Worm (Caenorhabditis elegans): ENCODE data around the gene mcm-3AP.
"Not testable (repeated sequence)": the region's sequence is repeated elsewhere in the genome, so short reads cannot be mapped to it uniquely, and the experiment has no call there.

DNA sequence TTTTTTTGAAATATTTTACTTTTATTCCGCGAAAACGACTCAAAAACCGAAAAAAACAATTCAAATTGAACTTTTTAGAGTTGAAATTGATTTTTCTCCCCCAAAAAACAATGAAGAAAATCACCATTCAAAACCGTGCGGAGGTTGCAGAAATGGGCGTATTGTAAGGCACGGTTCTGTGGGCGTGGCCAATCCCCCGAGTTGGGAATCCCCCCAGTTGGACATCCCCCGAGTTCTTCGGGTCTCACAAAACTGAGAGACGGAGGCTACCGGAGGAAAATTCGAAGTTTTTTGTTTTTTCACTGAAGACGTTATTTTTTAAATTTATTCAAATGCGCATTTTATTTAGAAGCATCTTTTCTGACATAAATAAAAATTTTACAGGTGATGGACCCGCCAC lies at the start of gene mcm-3AP:
- TF ChIP-seq tbx-2 (tag; optimal IDR thresholded peaks at IDR 0.05); nhr-76 (tag; optimal IDR thresholded peaks at IDR 0.05); lin-39 (tag; optimal IDR thresholded peaks at IDR 0.05); mep-1 (tag; optimal IDR thresholded peaks at IDR 0.05); fos-1 (tag; optimal IDR thresholded peaks at IDR 0.05); unc-86 (tag; optimal IDR thresholded peaks at IDR 0.05); lin-13 (GFP tag; optimal IDR thresholded peaks at IDR 0.05); ztf-4 (tag; optimal IDR thresholded peaks at IDR 0.05); snpc-4 (tag; optimal IDR thresholded peaks at IDR 0.05): not testable (repeated sequence)
- peak; percentile 31 to 83 for TF ChIP-seq lsy-2 (tag; optimal IDR thresholded peaks at IDR 0.05)

Data from whole organism, L1 larva.